Fruit fly (Drosophila melanogaster) whole organism, adult: ENCODE results near the gene Ir94a.

Experiments
- CG33017 ChIP-seq: fragments of 200-800 bp; sonication (Bioruptor generic); optimal IDR thresholded peaks from 2 replicates; lab custom pipeline; 2018; ENCODE audit warnings: missing biosample characterization, mild to moderate bottlenecking, missing genetic modification characterization, moderate library complexity
- CG7101 ChIP-seq: fragments of 200-800 bp; sonication (Bioruptor generic); optimal IDR thresholded peaks from 2 replicates; lab custom pipeline; 2018; ENCODE audit warnings: missing biosample characterization, mild to moderate bottlenecking, missing genetic modification characterization, moderate library complexity
- Crg-1 ChIP-seq: fragments of 200-800 bp; sonication (Bioruptor generic); optimal IDR thresholded peaks from 2 replicates; lab custom pipeline; 2016; ENCODE audit warnings: missing biosample characterization, missing genetic modification characterization
- Hr96 ChIP-seq: fragments of 200-800 bp; sonication (Bioruptor generic); optimal IDR thresholded peaks from 2 replicates; lab custom pipeline; 2016; ENCODE audit warnings: missing biosample characterization, missing genetic modification characterization

- TF ChIP-seq Hr96: no peak
- no peak for TF ChIP-seq CG33017 (tag; lab: Kevin White, UChicago)
- TF ChIP-seq Crg-1: no peak
- no peak for TF ChIP-seq CG7101 (tag; lab: Kevin White, UChicago)
Measured at dm6 chr3R:22161613-22162409, 48.6 kb downstream of the Ir94a start.
